Fruit fly (Drosophila melanogaster) whole organism, embryonic: ENCODE data around the gene pbl.

Source experiments
- CG10267 ChIP-seq: fragments of 200-800 bp; sonication (Bioruptor generic); optimal IDR thresholded peaks from 2 replicates; lab custom pipeline; 2018; ENCODE audit warnings: missing biosample characterization, mild to moderate bottlenecking, missing genetic modification characterization, moderate library complexity
- CG12104 ChIP-seq: fragments of 200-800 bp; sonication (Bioruptor generic); optimal IDR thresholded peaks from 3 replicates; lab custom pipeline; 2016; ENCODE audit warnings: missing biosample characterization, missing genetic modification characterization
- CG12391 ChIP-seq: fragments of 200-800 bp; sonication (Bioruptor generic); optimal IDR thresholded peaks from 3 replicates; lab custom pipeline; 2018; ENCODE audit warnings: missing biosample characterization, mild to moderate bottlenecking, missing genetic modification characterization, moderate library complexity
- CG12659 ChIP-seq: fragments of 200-800 bp; sonication (Bioruptor generic); optimal IDR thresholded peaks from 3 replicates; lab custom pipeline; 2017; ENCODE audit warnings: mild to moderate bottlenecking, missing biosample characterization, missing genetic modification reagents, missing genetic modification characterization
- CG15269 ChIP-seq: fragments of 200-800 bp; sonication (Bioruptor generic); optimal IDR thresholded peaks from 2 replicates; lab custom pipeline; 2018; ENCODE audit warnings: missing biosample characterization, mild to moderate bottlenecking, missing genetic modification characterization, moderate library complexity
- CG15601 ChIP-seq: fragments of 200-800 bp; sonication (Bioruptor generic); optimal IDR thresholded peaks from 3 replicates; lab custom pipeline; 2019; ENCODE audit warnings: missing biosample characterization, mild to moderate bottlenecking, missing genetic modification characterization, moderate library complexity
- CG16779 ChIP-seq: fragments of 200-800 bp; sonication (Bioruptor generic); IDR thresholded peaks from 2 replicates; pipeline ENCODE4 v1.3.6; 2022; ENCODE audit warnings: missing biosample characterization, missing genetic modification characterization
- CG16813 ChIP-seq: fragments of 200-800 bp; sonication (Bioruptor generic); IDR thresholded peaks from 3 replicates; pipeline ENCODE4 v1.3.6; 2022; ENCODE audit warnings: missing biosample characterization, missing genetic modification characterization; ENCODE audit not compliant: partially characterized antibody
- CG17361 ChIP-seq: fragments of 200-800 bp; sonication (Bioruptor generic); IDR thresholded peaks from 3 replicates; pipeline ENCODE4 v1.3.6; 2022; ENCODE audit warnings: missing biosample characterization, missing genetic modification characterization
- CG17385 ChIP-seq: fragments of 200-800 bp; sonication (Bioruptor generic); optimal IDR thresholded peaks from 3 replicates; lab custom pipeline; 2018; ENCODE audit warnings: missing biosample characterization, mild to moderate bottlenecking, missing genetic modification characterization
- CG18476 ChIP-seq: fragments of 200-800 bp; sonication (Bioruptor generic); optimal IDR thresholded peaks from 2 replicates; lab custom pipeline; 2016; ENCODE audit warnings: missing biosample characterization, mild to moderate bottlenecking, missing genetic modification characterization
- CG18619 ChIP-seq: fragments of 200-800 bp; sonication (Bioruptor generic); optimal IDR thresholded peaks from 3 replicates; lab custom pipeline; 2017; ENCODE audit warnings: missing biosample characterization, mild to moderate bottlenecking, missing genetic modification characterization
- CG18764 ChIP-seq: fragments of 200-800 bp; sonication (Bioruptor generic); optimal IDR thresholded peaks from 3 replicates; lab custom pipeline; 2016; ENCODE audit warnings: missing biosample characterization, missing genetic modification characterization
- CG2120 ChIP-seq: fragments of 200-800 bp; sonication (Bioruptor generic); optimal IDR thresholded peaks from 3 replicates; lab custom pipeline; 2016; ENCODE audit warnings: missing biosample characterization, missing genetic modification characterization
- CG2678 ChIP-seq: fragments of 200-800 bp; sonication (Bioruptor generic); optimal IDR thresholded peaks from 3 replicates; lab custom pipeline; 2019; ENCODE audit warnings: missing biosample characterization, mild to moderate bottlenecking, missing genetic modification characterization, moderate library complexity
- CG2712 ChIP-seq: fragments of 200-800 bp; optimal IDR thresholded peaks from 3 replicates; lab custom pipeline; 2019; ENCODE audit warnings: missing biosample characterization, mild to moderate bottlenecking, missing genetic modification characterization, moderate library complexity
- CG31224 ChIP-seq: fragments of 200-800 bp; sonication (Bioruptor generic); IDR thresholded peaks from 2 replicates; pipeline ENCODE4 v1.3.6; 2022; ENCODE audit warnings: missing biosample characterization, missing genetic modification characterization
- CG3281 ChIP-seq: fragments of 200-800 bp; sonication (Bioruptor generic); optimal IDR thresholded peaks from 3 replicates; lab custom pipeline; 2017; ENCODE audit warnings: missing biosample characterization, mild to moderate bottlenecking, missing genetic modification characterization
- CG4854 ChIP-seq: fragments of 200-800 bp; sonication (Bioruptor generic); optimal IDR thresholded peaks from 2 replicates; lab custom pipeline; 2016; ENCODE audit warnings: missing biosample characterization, missing genetic modification characterization, inconsistent platforms
- CG6813 ChIP-seq: fragments of 200-800 bp; sonication (Bioruptor generic); optimal IDR thresholded peaks from 2 replicates; lab custom pipeline; 2017; ENCODE audit warnings: missing biosample characterization, missing genetic modification characterization, mild to moderate bottlenecking, moderate library complexity, missing genetic modification reagents
- CG6854 ChIP-seq: fragments of 200-800 bp; sonication (Bioruptor generic); optimal IDR thresholded peaks from 3 replicates; lab custom pipeline; 2017; ENCODE audit warnings: missing biosample characterization, mild to moderate bottlenecking, missing genetic modification characterization
- CG7556 ChIP-seq: fragments of 200-800 bp; sonication (Bioruptor generic); optimal IDR thresholded peaks from 2 replicates; lab custom pipeline; 2017; ENCODE audit warnings: missing biosample characterization, mild to moderate bottlenecking, missing genetic modification characterization
- CrebB ChIP-seq: fragments of 200-800 bp; sonication (Bioruptor generic); optimal IDR thresholded peaks from 3 replicates; lab custom pipeline; 2018; ENCODE audit warnings: missing biosample characterization, mild to moderate bottlenecking, missing genetic modification characterization
- D19A ChIP-seq: fragments of 200-800 bp; optimal IDR thresholded peaks from 3 replicates; lab custom pipeline; 2019; ENCODE audit warnings: missing biosample characterization, mild to moderate bottlenecking, missing genetic modification characterization, moderate library complexity
- Hmr ChIP-seq: fragments of 200-800 bp; sonication (Bioruptor generic); optimal IDR thresholded peaks from 3 replicates; lab custom pipeline; 2017; ENCODE audit warnings: mild to moderate bottlenecking, missing biosample characterization, missing genetic modification reagents, missing genetic modification characterization
- Hr3 ChIP-seq: fragments of 200-800 bp; sonication (Bioruptor generic); optimal IDR thresholded peaks from 3 replicates; lab custom pipeline; 2016; ENCODE audit warnings: missing biosample characterization, missing genetic modification characterization
- NC2α ChIP-seq: fragments of 200-800 bp; sonication (Bioruptor generic); optimal IDR thresholded peaks from 2 replicates; lab custom pipeline; 2016; ENCODE audit warnings: missing biosample characterization, missing genetic modification characterization
- PHDP ChIP-seq: fragments of 200-800 bp; sonication (Bioruptor generic); optimal IDR thresholded peaks from 3 replicates; lab custom pipeline; 2018; ENCODE audit warnings: missing biosample characterization, mild to moderate bottlenecking, missing genetic modification characterization, moderate library complexity
- Rfx ChIP-seq: fragments of 200-800 bp; sonication (Bioruptor generic); IDR thresholded peaks from 2 replicates; pipeline ENCODE4 v1.3.6; 2022; ENCODE audit warnings: missing biosample characterization, missing genetic modification characterization
- Sox102F ChIP-seq: fragments of 200-800 bp; sonication (Bioruptor generic); optimal IDR thresholded peaks from 2 replicates; lab custom pipeline; 2018; ENCODE audit warnings: missing biosample characterization, mild to moderate bottlenecking, missing genetic modification characterization, moderate library complexity
- TFAM ChIP-seq: fragments of 200-800 bp; sonication (Bioruptor generic); optimal IDR thresholded peaks from 2 replicates; lab custom pipeline; 2017; ENCODE audit warnings: missing biosample characterization, missing genetic modification characterization, inconsistent platforms
- az2 ChIP-seq: fragments of 200-800 bp; sonication (Bioruptor generic); optimal IDR thresholded peaks from 3 replicates; lab custom pipeline; 2016; ENCODE audit warnings: missing biosample characterization, missing genetic modification characterization
- ci ChIP-seq: fragments of 200-800 bp; sonication (Bioruptor generic); IDR thresholded peaks from 3 replicates; pipeline ENCODE4 v1.3.6; 2022; ENCODE audit warnings: missing biosample characterization, missing genetic modification characterization
- dmrt11E ChIP-seq: fragments of 200-800 bp; sonication (Bioruptor generic); optimal IDR thresholded peaks from 3 replicates; lab custom pipeline; 2018; ENCODE audit warnings: missing biosample characterization, mild to moderate bottlenecking, missing genetic modification characterization, moderate library complexity
- dmrt99B ChIP-seq: fragments of 200-800 bp; sonication (Bioruptor generic); optimal IDR thresholded peaks from 2 replicates; lab custom pipeline; 2018; ENCODE audit warnings: missing biosample characterization, mild to moderate bottlenecking, missing genetic modification characterization, moderate library complexity
- dpn ChIP-seq, 2 experiments: fragments of 200-800 bp; sonication (Bioruptor generic); optimal IDR thresholded peaks; 3 replicates each; lab custom pipeline; 2016; ENCODE audit warnings: missing biosample characterization in 2 of 2, missing genetic modification characterization in 2 of 2
- eve ChIP-seq, 2 experiments: fragments of >200 bp; optimal IDR thresholded peaks; 2 replicates each; lab custom pipeline; 2017; ENCODE audit warnings: missing biosample characterization in 2 of 2, missing genetic modification characterization in 2 of 2
- fd96Cb ChIP-seq: fragments of 200-800 bp; sonication (Bioruptor generic); optimal IDR thresholded peaks from 2 replicates; lab custom pipeline; 2018; ENCODE audit warnings: missing biosample characterization, mild to moderate bottlenecking, missing genetic modification characterization, moderate library complexity
- gsb-n ChIP-seq: fragments of 200-800 bp; sonication (Bioruptor generic); optimal IDR thresholded peaks from 3 replicates; lab custom pipeline; 2018; ENCODE audit warnings: missing biosample characterization, mild to moderate bottlenecking, missing genetic modification characterization
- hkb ChIP-seq, 2 experiments: fragments of 200-800 bp in 1 of 2; fragments of >200 bp in 1 of 2; sonication (Bioruptor generic) in 1 of 2; IDR thresholded peaks in 1 of 2; optimal IDR thresholded peaks in 1 of 2; 2 replicates each; pipeline versions ENCODE4 v1.3.6 to Lab custom; 2017 to 2022; ENCODE audit warnings: missing biosample characterization in 1 of 2, missing genetic modification characterization in 1 of 2
- ind ChIP-seq: fragments of 200-800 bp; sonication (Bioruptor generic); optimal IDR thresholded peaks from 3 replicates; lab custom pipeline; 2016; ENCODE audit warnings: missing biosample characterization, missing genetic modification characterization
- lilli ChIP-seq: fragments of 200-800 bp; sonication (Bioruptor generic); optimal IDR thresholded peaks from 3 replicates; lab custom pipeline; 2016; ENCODE audit warnings: missing biosample characterization, missing genetic modification characterization
- nmo ChIP-seq: fragments of 200-800 bp; sonication (Bioruptor generic); optimal IDR thresholded peaks from 2 replicates; lab custom pipeline; 2018; ENCODE audit warnings: missing biosample characterization, mild to moderate bottlenecking, missing genetic modification characterization, moderate library complexity
- odd ChIP-seq: fragments of 200-800 bp; sonication (Bioruptor generic); optimal IDR thresholded peaks from 2 replicates; lab custom pipeline; 2017; ENCODE audit warnings: missing biosample characterization, mild to moderate bottlenecking, missing genetic modification characterization
- trem ChIP-seq: fragments of 200-800 bp; optimal IDR thresholded peaks from 3 replicates; lab custom pipeline; 2019; ENCODE audit warnings: missing biosample characterization, mild to moderate bottlenecking, missing genetic modification characterization, moderate library complexity
- vvl ChIP-seq: fragments of 200-800 bp; sonication (Bioruptor generic); IDR thresholded peaks from 2 replicates; pipeline ENCODE4 v1.3.6; 2022; ENCODE audit warnings: missing biosample characterization, missing genetic modification characterization

pbl gene

dm6 chr3L:7862238-7863022 is 49.3 kb downstream of the pbl start (continued):
- TF ChIP-seq odd (GFP tag; lab: Kevin White, UChicago) = peak; percentile 20
- TF ChIP-seq CG4854 = peak; percentile 9
- peak; percentile 45 for TF ChIP-seq CG3281 (GFP tag; lab: Kevin White, UChicago)
- TF ChIP-seq vvl (GFP tag; lab: Robert Waterston, UW) = peak; percentile 10; the same call in 1 of the 2 replicates
- peak; percentile 49 for TF ChIP-seq nmo
- peak; percentile 20 for TF ChIP-seq lilli (GFP tag; lab: Kevin White, UChicago)
- TF ChIP-seq ind (GFP tag; lab: Kevin White, UChicago) = peak; percentile 22
- TF ChIP-seq hkb (optimal IDR thresholded peaks at IDR 0.05; lab: Kevin White, UChicago) = no peak
- 0 out of 2 replicates have a peak, but pooled peaks have one; percentile 16 for TF ChIP-seq hkb (GFP tag; IDR thresholded peaks at IDR 0.05; lab: Robert Waterston, UW)
- TF ChIP-seq CG18619 = peak; percentile 35
- TF ChIP-seq, all 482 proteins: peak for 131

- TF ChIP-seq Rfx (GFP tag; lab: Robert Waterston, UW) (no peak; the same call in 1 of the 2 replicates), D19A (peak; percentile 60), TFAM (GFP tag; lab: Kevin White, UChicago) (no peak), CG18476 (GFP tag; lab: Kevin White, UChicago) (peak; percentile 1), az2 (peak; percentile 49), dmrt11E (tag; lab: Kevin White, UChicago) (peak; percentile 79), ci (GFP tag; lab: Robert Waterston, UW) (0 out of 3 replicates have a peak, but pooled peaks have one; percentile 4), nmo (peak; percentile 58), CG2712 (tag; lab: Kevin White, UChicago) (peak; percentile 73), Hr3 (peak; percentile 21), NC2α (GFP tag; lab: Kevin White, UChicago) (no peak), ind (GFP tag; lab: Kevin White, UChicago) (peak; percentile 25), dmrt99B (tag; lab: Kevin White, UChicago) (peak; percentile 53), CG16813 (GFP tag; lab: Robert Waterston, UW) (no peak), CrebB (tag; lab: Kevin White, UChicago) (no peak), CG31224 (GFP tag; lab: Robert Waterston, UW) (no peak), Hmr (GFP tag; lab: Kevin White, UChicago) (peak; percentile 38), CG12391 (tag; lab: Kevin White, UChicago) (peak; percentile 69), CG17361 (GFP tag; lab: Robert Waterston, UW) (0 out of 3 replicates have a peak, but pooled peaks have one; percentile 6), gsb-n (tag; lab: Kevin White, UChicago) (peak; percentile 69), eve (GFP tag; optimal IDR thresholded peaks at IDR 0.05; lab: Kevin White, UChicago) (peak in 1 of 2 experiments; percentile 48), dpn (GFP tag; optimal IDR thresholded peaks at IDR 0.05; lab: Kevin White, UChicago) (peak in 1 of 2 experiments; percentile 30), fd96Cb (tag; lab: Kevin White, UChicago) (peak; percentile 4), CG16779 (GFP tag; lab: Robert Waterston, UW) (no peak), CG12104 (GFP tag; lab: Kevin White, UChicago) (peak; percentile 21), PHDP (tag; lab: Kevin White, UChicago) (peak; percentile 45), CG2120 (GFP tag; lab: Kevin White, UChicago) (peak; percentile 18), CG15269 (tag; lab: Kevin White, UChicago) (peak; percentile 50), CG10267 (peak; percentile 61), CG6813 (no peak), trem (tag; lab: Kevin White, UChicago) (peak; percentile 48), CG17385 (GFP tag; lab: Kevin White, UChicago) (peak; percentile 28), Sox102F (GFP tag; lab: Kevin White, UChicago) (peak; percentile 57), CG6854 (GFP tag; lab: Kevin White, UChicago) (no peak), CG15601 (tag; lab: Kevin White, UChicago) (peak; percentile 7), CG12659 (peak; percentile 3), CG7556 (GFP tag; lab: Kevin White, UChicago) (peak; percentile 53), CG2678 (peak; percentile 56), CG18764 (GFP tag; lab: Kevin White, UChicago) (peak; percentile 12)
Observed at dm6 chr3L:7861807-7862206, 49.9 kb downstream of the pbl start.
